Worm (Caenorhabditis elegans): ENCODE measurements around the gene srh-264.

The srh-264 gene

ce11 chrV:15415951-15416350 is 2.0 kb downstream of the srh-264 start, which contains the start of gene srh-265:
Gene srh-265, plus strand, starts transcription at chrV:15416251.
- TF ChIP-seq spr-3 (GFP tag; optimal IDR thresholded peaks at IDR 0.05) (no peak), vab-7 (GFP tag; IDR thresholded peaks at IDR 0.05) (no peak), ceh-32 (tag; optimal IDR thresholded peaks at IDR 0.05; ENCODE audit: poor library complexity) (no peak), tag-97 (GFP tag; IDR thresholded peaks at IDR 0.05) (no peak), mdl-1 (tag; optimal IDR thresholded peaks at IDR 0.05) (no peak), zfp-2 (tag; optimal IDR thresholded peaks at IDR 0.05) (no peak), egl-43 (GFP tag; IDR thresholded peaks at IDR 0.05) (no peak), dmd-6 (GFP tag; IDR thresholded peaks at IDR 0.05) (no peak), ceh-62 (tag; optimal IDR thresholded peaks at IDR 0.05) (no peak), sdz-12 (GFP tag; optimal IDR thresholded peaks at IDR 0.05) (no peak), dve-1 (tag; optimal IDR thresholded peaks at IDR 0.05; ENCODE audit: insufficient read depth) (no peak), pha-4 (GFP tag; IDR thresholded peaks at IDR 0.05) (no peak), pha-4 (tag; optimal IDR thresholded peaks at IDR 0.05) (no peak)

- TF ChIP-seq set-16 (GFP tag; IDR thresholded peaks at IDR 0.05): no peak
- TF ChIP-seq nhr-76 (tag; optimal IDR thresholded peaks at IDR 0.05): no peak
- no peak for TF ChIP-seq cey-2 (tag; optimal IDR thresholded peaks at IDR 0.05; ENCODE audit: borderline replicate concordance, insufficient read depth)
These were observed 3.9 kb downstream of the srh-264 start, which contains the start of gene T06E6.10 for ce11 chrV:15417822-15418221. Gene T06E6.10, plus strand, starts transcription at chrV:15418122.

ce11 chrV:15423601-15424000 is 9.7 kb downstream of the srh-264 start, which contains the start of gene fbxa-104:
Gene fbxa-104, minus strand, starts transcription at chrV:15423683.
- TF ChIP-seq nhr-102 (tag; optimal IDR thresholded peaks at IDR 0.05): no peak
- TF ChIP-seq unc-62 (GFP tag; optimal IDR thresholded peaks at IDR 0.05 in 1 of 2): peak in 1 of 2 experiments; percentile 96
- TF ChIP-seq unc-62 (tag; optimal IDR thresholded peaks at IDR 0.05): no peak

ce11 chrV:15425368-15426091 is 11.6 kb downstream of the srh-264 start, which contains the start of gene Y36E3A.2:
Gene Y36E3A.2, plus strand, starts transcription at chrV:15426041.
- TF ChIP-seq pqm-1 (tag; optimal IDR thresholded peaks at IDR 0.05) (peak; percentile 65), F10B5.3 (tag; optimal IDR thresholded peaks at IDR 0.05) (no peak), dve-1 (tag; optimal IDR thresholded peaks at IDR 0.05; ENCODE audit: insufficient read depth) (peak; percentile 32), ZK337.2 (GFP tag; IDR thresholded peaks at IDR 0.05) (no peak), nhr-28 (tag; optimal IDR thresholded peaks at IDR 0.05) (peak; percentile 6), daf-16 (GFP tag; optimal IDR thresholded peaks at IDR 0.05) (no peak), daf-16 (tag; optimal IDR thresholded peaks at IDR 0.05) (peak; percentile 30)

ce11 chrV:15426944-15427343 is 13.0 kb downstream of the srh-264 start, which contains the start of gene fbxa-209:
Gene fbxa-209, minus strand, starts transcription at chrV:15427044.
- peak; percentile 31 for TF ChIP-seq T20F7.1 (GFP tag; optimal IDR thresholded peaks at IDR 0.05)
- TF ChIP-seq daf-16 (GFP tag; optimal IDR thresholded peaks at IDR 0.05): no peak
- TF ChIP-seq daf-16 (tag; optimal IDR thresholded peaks at IDR 0.05): peak; percentile 23
- TF ChIP-seq ceh-20 (GFP tag; IDR thresholded peaks at IDR 0.05): no peak
- peak; percentile 41 for TF ChIP-seq dve-1 (tag; optimal IDR thresholded peaks at IDR 0.05; ENCODE audit: insufficient read depth)
- TF ChIP-seq R02D3.7 (tag; optimal IDR thresholded peaks at IDR 0.05): no peak

ce11 chrV:15429125-15429524 is 15.2 kb downstream of the srh-264 start:
- TF ChIP-seq nhr-41 (GFP tag; IDR thresholded peaks at IDR 0.05): peak; percentile 69; the same call in 1 of the 2 replicates
- peak; percentile 74; the same call in 1 of the 2 replicates for TF ChIP-seq F26F4.8 (GFP tag; conservative IDR thresholded peaks at IDR 0.05)
- TF ChIP-seq Y105C5A.15 (GFP tag; IDR thresholded peaks at IDR 0.05): peak; percentile 40; the same call in 1 of the 2 replicates

Data from whole organism, L4 larva.